Worm (Caenorhabditis elegans) whole organism, early embryonic: Measurements from ENCODE around the gene cah-4.

Experiments
- ceh-13 ChIP-seq: fragments of 200-800 bp; sonication (Bioruptor generic); optimal IDR thresholded peaks from 2 replicates; lab custom pipeline; 2018; ENCODE audit warnings: mild to moderate bottlenecking, missing genetic modification characterization, missing compliant biosample characterization
- ceh-36 ChIP-seq: sonication (generic microtip); optimal IDR thresholded peaks from 2 replicates; lab custom pipeline; 2016; ENCODE audit warnings: missing genetic modification characterization, inconsistent platforms, missing compliant biosample characterization
- flt-1 ChIP-seq: fragments of 200-800 bp; sonication (Bioruptor generic); IDR thresholded peaks from 2 replicates; pipeline ENCODE4 v1.3.6; 2022; ENCODE audit warnings: missing genetic modification characterization, missing compliant biosample characterization
- hnd-1 ChIP-seq: sonication (generic microtip); optimal IDR thresholded peaks from 2 replicates; lab custom pipeline; 2016; ENCODE audit warnings: missing genetic modification characterization, missing compliant biosample characterization
- sea-1 ChIP-seq: fragments of 200-800 bp; sonication (Bioruptor generic); conservative IDR thresholded peaks from 2 replicates; pipeline ENCODE4 v1.3.6; 2022; ENCODE audit warnings: missing genetic modification characterization, missing compliant biosample characterization
- tbx-37 ChIP-seq: fragments of 200-800 bp; sonication (Bioruptor generic); conservative IDR thresholded peaks from 2 replicates; pipeline ENCODE4 v1.3.6; 2022; ENCODE audit warnings: missing genetic modification reagents, missing genetic modification characterization, missing compliant biosample characterization

ce11 chrX:13561954-13562353 lies 19.6 kb downstream of the cah-4 start:
- no peak for TF ChIP-seq sea-1
- TF ChIP-seq ceh-13, result no peak
- no peak for TF ChIP-seq tbx-37 (GFP tag; lab: Robert Waterston, UW)
- no peak for TF ChIP-seq hnd-1 (tag; lab: Kevin White, UChicago)
- no peak for TF ChIP-seq flt-1 (GFP tag; lab: Robert Waterston, UW)
- no peak for TF ChIP-seq ceh-36 (tag; lab: Kevin White, UChicago)
